Fruit fly (Drosophila melanogaster): Measurements from ENCODE around the gene CG42750.

Gene CG42750

DNA sequence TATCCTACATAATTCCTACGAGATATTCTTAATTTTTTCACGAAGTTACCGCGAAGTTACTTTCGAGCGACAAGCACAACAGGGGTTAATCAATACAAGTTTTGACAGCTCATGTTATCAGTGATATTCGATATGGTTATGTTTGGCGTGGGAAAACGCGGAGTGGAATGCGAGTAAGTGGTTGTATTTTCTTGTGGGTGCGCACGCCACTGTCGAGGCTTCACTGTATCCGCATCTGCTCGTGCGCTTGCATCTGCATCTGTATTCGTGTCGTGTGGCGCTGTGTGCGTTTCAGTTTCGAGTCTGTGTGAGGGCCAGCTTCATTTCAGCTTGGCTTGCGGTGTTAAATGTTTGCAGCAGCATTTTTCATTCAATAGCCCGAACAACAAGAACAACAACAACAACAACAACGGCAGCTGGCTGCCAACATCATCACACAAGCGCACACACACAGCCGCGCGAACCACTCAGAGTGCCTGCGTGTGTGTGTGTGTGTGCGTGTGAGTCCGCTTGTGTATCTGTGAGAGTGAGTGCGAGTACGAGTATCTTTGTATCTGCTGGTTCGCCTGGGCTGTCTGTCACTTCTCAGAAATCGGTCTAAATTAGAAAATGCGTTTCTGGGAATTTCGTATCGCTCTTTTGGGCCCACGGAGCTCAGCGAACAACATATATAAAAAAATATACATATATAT is 124.3 kb downstream of the CG42750 start (continued):
- TF ChIP-seq zfh2 (GFP tag; optimal IDR thresholded peaks at IDR 0.05), result peak; percentile 66
- no peak for TF ChIP-seq Fer1 (GFP tag; optimal IDR thresholded peaks at IDR 0.05)
- TF ChIP-seq danr (GFP tag; IDR thresholded peaks at IDR 0.05), result peak; percentile 56; the same call in 1 of the 2 replicates
- TF ChIP-seq Nf-YC (tag; optimal IDR thresholded peaks at IDR 0.05), result peak; percentile 46
- TF ChIP-seq CG8290 (GFP tag; optimal IDR thresholded peaks at IDR 0.05), result peak; percentile 24
- peak; percentile 22 to 78 for TF ChIP-seq CG8290 (tag; optimal IDR thresholded peaks at IDR 0.05)
- peak in 1 of 2 experiments; percentile 20 for TF ChIP-seq Hr51 (GFP tag; optimal IDR thresholded peaks at IDR 0.05)
- peak; percentile 13 for TF ChIP-seq CG4282 (GFP tag; optimal IDR thresholded peaks at IDR 0.05)
- TF ChIP-seq Bgb (GFP tag; IDR thresholded peaks at IDR 0.05; ENCODE audit: partially characterized antibody), result no peak
- TF ChIP-seq CG32767 (GFP tag; IDR thresholded peaks at IDR 0.05), result no peak
- peak; percentile 32 for TF ChIP-seq CG1647 (GFP tag; optimal IDR thresholded peaks at IDR 0.05)
- no peak; the same call in 1 of the 2 replicates for TF ChIP-seq Ravus (GFP tag; IDR thresholded peaks at IDR 0.05)
- TF ChIP-seq CG10321 (GFP tag; IDR thresholded peaks at IDR 0.05), result no peak
- no peak for TF ChIP-seq CG10979 (tag; optimal IDR thresholded peaks at IDR 0.05)
- TF ChIP-seq Usf (GFP tag; optimal IDR thresholded peaks at IDR 0.05), result peak; percentile 26
- peak; percentile 1 for TF ChIP-seq Six4 (GFP tag; optimal IDR thresholded peaks at IDR 0.05)
- 0 out of 2 replicates have a peak, but pooled peaks have one; percentile 21 for TF ChIP-seq CG42726 (GFP tag; IDR thresholded peaks at IDR 0.05; ENCODE audit: partially characterized antibody)
- TF ChIP-seq gem (tag; optimal IDR thresholded peaks at IDR 0.05), result no peak
- TF ChIP-seq Atf6 (GFP tag; IDR thresholded peaks at IDR 0.05), result peak; percentile 52
- TF ChIP-seq Mrtf (GFP tag; IDR thresholded peaks at IDR 0.05), result peak; percentile 78; the same call in 2 of the 3 replicates
- peak; percentile 17; the same call in 1 of the 2 replicates for TF ChIP-seq bowl (GFP tag; IDR thresholded peaks at IDR 0.05)
- TF ChIP-seq Med (GFP tag), result peak; percentile 94
- no peak for TF ChIP-seq CG1602 (GFP tag; optimal IDR thresholded peaks at IDR 0.05)
- peak; percentile 50 for TF ChIP-seq ssp (GFP tag; IDR thresholded peaks at IDR 0.05)
- peak; percentile 59 for TF ChIP-seq wdn (GFP tag; IDR thresholded peaks at IDR 0.05)
- no peak for TF ChIP-seq CG16813 (GFP tag; IDR thresholded peaks at IDR 0.05; ENCODE audit: partially characterized antibody)
- no peak for TF ChIP-seq Sox102F (GFP tag; optimal IDR thresholded peaks at IDR 0.05)
- peak; percentile 74 for TF ChIP-seq Ada2b (GFP tag; IDR thresholded peaks at IDR 0.05)
- TF ChIP-seq Sry-β (GFP tag; optimal IDR thresholded peaks at IDR 0.05), result no peak
- TF ChIP-seq CG18764 (GFP tag; optimal IDR thresholded peaks at IDR 0.05), result no peak
- no peak for TF ChIP-seq PHDP (tag; optimal IDR thresholded peaks at IDR 0.05)
- no peak for TF ChIP-seq sima (GFP tag; optimal IDR thresholded peaks at IDR 0.05)
- no peak for TF ChIP-seq pzg (GFP tag; optimal IDR thresholded peaks at IDR 0.05)
- TF ChIP-seq CG7928 (GFP tag; optimal IDR thresholded peaks at IDR 0.05), result no peak
- TF ChIP-seq psq (GFP tag; optimal IDR thresholded peaks at IDR 0.05), result no peak
- no peak for TF ChIP-seq CG13123 (GFP tag; optimal IDR thresholded peaks at IDR 0.05)
- TF ChIP-seq MESR4 (GFP tag; optimal IDR thresholded peaks at IDR 0.05), result no peak
- no peak for TF ChIP-seq CG17186 (GFP tag; optimal IDR thresholded peaks at IDR 0.05)
- peak; percentile 35 for TF ChIP-seq CG17829 (tag; optimal IDR thresholded peaks at IDR 0.05)
- TF ChIP-seq repo (GFP tag; optimal IDR thresholded peaks at IDR 0.05), result no peak
- peak; percentile 24 for TF ChIP-seq CG12744 (GFP tag; optimal IDR thresholded peaks at IDR 0.05)
- peak; percentile 1 for TF ChIP-seq CG12236 (GFP tag; optimal IDR thresholded peaks at IDR 0.05)
- TF ChIP-seq Spps (tag; optimal IDR thresholded peaks at IDR 0.05), result no peak
- no peak for TF ChIP-seq luna (GFP tag; optimal IDR thresholded peaks at IDR 0.05)
- peak; percentile 12 for TF ChIP-seq odd (GFP tag; optimal IDR thresholded peaks at IDR 0.05)
- no peak for TF ChIP-seq CG14965 (GFP tag; optimal IDR thresholded peaks at IDR 0.05; ENCODE audit: borderline replicate concordance)
- peak; percentile 29 for TF ChIP-seq schlank (tag; optimal IDR thresholded peaks at IDR 0.05)
- peak; percentile 19; the same call in 1 of the 3 replicates for TF ChIP-seq croc (GFP tag; conservative IDR thresholded peaks at IDR 0.05)
- peak; percentile 85 for TF ChIP-seq slbo (GFP tag; IDR thresholded peaks at IDR 0.05)
- peak; percentile 65 for TF ChIP-seq pb (GFP tag; optimal IDR thresholded peaks at IDR 0.05)

Data from whole organism, embryonic.